Fruit fly (Drosophila melanogaster) whole organism, embryonic: Measurements from ENCODE around the gene CG13002.

Experiments
- Abd-B ChIP-seq: fragments of 200-800 bp; sonication (Bioruptor generic); optimal IDR thresholded peaks from 2 replicates; lab custom pipeline; 2018; ENCODE audit warnings: missing biosample characterization, mild to moderate bottlenecking, missing genetic modification characterization, moderate library complexity
- Antp ChIP-seq: fragments of 200-800 bp; sonication (Bioruptor generic); optimal IDR thresholded peaks from 3 replicates; lab custom pipeline; 2016; ENCODE audit warnings: missing biosample characterization, missing genetic modification characterization
- CG10147 ChIP-seq: fragments of 200-800 bp; sonication (Bioruptor generic); optimal IDR thresholded peaks from 2 replicates; lab custom pipeline; 2019; ENCODE audit warnings: missing biosample characterization, mild to moderate bottlenecking, missing genetic modification characterization, moderate library complexity
- CG10209 ChIP-seq: fragments of 200-800 bp; sonication (Bioruptor generic); optimal IDR thresholded peaks from 3 replicates; lab custom pipeline; 2017; ENCODE audit warnings: missing biosample characterization, mild to moderate bottlenecking, missing genetic modification characterization, missing genetic modification reagents
- CG1024 ChIP-seq: fragments of 200-800 bp; sonication (Bioruptor generic); IDR thresholded peaks from 2 replicates; pipeline ENCODE4 v1.3.6; 2022; ENCODE audit warnings: missing biosample characterization, missing genetic modification characterization
- CG10274 ChIP-seq: fragments of 200-800 bp; sonication (Bioruptor generic); optimal IDR thresholded peaks from 3 replicates; lab custom pipeline; 2017; ENCODE audit warnings: missing biosample characterization, mild to moderate bottlenecking, missing genetic modification characterization
- CG10654 ChIP-seq: fragments of 200-800 bp; sonication (Bioruptor generic); optimal IDR thresholded peaks from 2 replicates; lab custom pipeline; 2016; ENCODE audit warnings: missing biosample characterization, missing genetic modification characterization
- CG11247 ChIP-seq: fragments of 200-800 bp; sonication (Bioruptor generic); IDR thresholded peaks from 2 replicates; pipeline ENCODE4 v1.3.6; 2022; ENCODE audit warnings: missing biosample characterization, missing genetic modification characterization
- CG11504 ChIP-seq: fragments of 200-800 bp; sonication (Bioruptor generic); optimal IDR thresholded peaks from 3 replicates; lab custom pipeline; 2019; ENCODE audit warnings: missing biosample characterization, mild to moderate bottlenecking, missing genetic modification characterization, moderate library complexity
- CG15269 ChIP-seq: fragments of 200-800 bp; sonication (Bioruptor generic); optimal IDR thresholded peaks from 2 replicates; lab custom pipeline; 2018; ENCODE audit warnings: missing biosample characterization, mild to moderate bottlenecking, missing genetic modification characterization, moderate library complexity
- CG15601 ChIP-seq: fragments of 200-800 bp; sonication (Bioruptor generic); optimal IDR thresholded peaks from 3 replicates; lab custom pipeline; 2019; ENCODE audit warnings: missing biosample characterization, mild to moderate bottlenecking, missing genetic modification characterization, moderate library complexity
- CG15696 ChIP-seq: fragments of 200-800 bp; sonication (Bioruptor generic); optimal IDR thresholded peaks from 2 replicates; lab custom pipeline; 2019; ENCODE audit warnings: missing biosample characterization, mild to moderate bottlenecking, missing genetic modification characterization, moderate library complexity
- CG17186 ChIP-seq: fragments of 200-800 bp; sonication (Bioruptor generic); optimal IDR thresholded peaks from 3 replicates; lab custom pipeline; 2017; ENCODE audit warnings: missing biosample characterization, missing genetic modification reagents, missing genetic modification characterization
- CG17912 ChIP-seq: fragments of 200-800 bp; sonication (Bioruptor generic); optimal IDR thresholded peaks from 2 replicates; lab custom pipeline; 2018; ENCODE audit warnings: missing biosample characterization, mild to moderate bottlenecking, missing genetic modification characterization
- CG18262 ChIP-seq: fragments of 200-800 bp; optimal IDR thresholded peaks from 3 replicates; lab custom pipeline; 2019; ENCODE audit warnings: missing biosample characterization, mild to moderate bottlenecking, missing genetic modification characterization, moderate library complexity
- CG18619 ChIP-seq: fragments of 200-800 bp; sonication (Bioruptor generic); optimal IDR thresholded peaks from 3 replicates; lab custom pipeline; 2017; ENCODE audit warnings: missing biosample characterization, mild to moderate bottlenecking, missing genetic modification characterization
- CG3281 ChIP-seq: fragments of 200-800 bp; sonication (Bioruptor generic); optimal IDR thresholded peaks from 3 replicates; lab custom pipeline; 2017; ENCODE audit warnings: missing biosample characterization, mild to moderate bottlenecking, missing genetic modification characterization
- CG43689 ChIP-seq: fragments of 200-800 bp; sonication (Bioruptor generic); IDR thresholded peaks from 2 replicates; pipeline ENCODE4 v1.3.6; 2022; ENCODE audit warnings: missing biosample characterization, missing genetic modification characterization
- CG6272 ChIP-seq: fragments of 200-800 bp; sonication (Bioruptor generic); IDR thresholded peaks from 2 replicates; pipeline ENCODE4 v1.3.6; 2022; ENCODE audit warnings: missing biosample characterization, missing genetic modification characterization
- CG6854 ChIP-seq: fragments of 200-800 bp; sonication (Bioruptor generic); optimal IDR thresholded peaks from 3 replicates; lab custom pipeline; 2017; ENCODE audit warnings: missing biosample characterization, mild to moderate bottlenecking, missing genetic modification characterization
- CG7271 ChIP-seq: fragments of 200-800 bp; sonication (Bioruptor generic); optimal IDR thresholded peaks from 2 replicates; lab custom pipeline; 2018; ENCODE audit warnings: missing biosample characterization, mild to moderate bottlenecking, missing genetic modification characterization, moderate library complexity
- CG7372 ChIP-seq: fragments of 200-800 bp; sonication (Bioruptor generic); IDR thresholded peaks from 2 replicates; pipeline ENCODE4 v1.3.6; 2022; ENCODE audit warnings: missing biosample characterization, missing genetic modification characterization
- CG7745 ChIP-seq: fragments of 200-800 bp; sonication (Bioruptor generic); optimal IDR thresholded peaks from 2 replicates; lab custom pipeline; 2018; ENCODE audit warnings: missing biosample characterization, mild to moderate bottlenecking, missing genetic modification characterization, moderate library complexity
- Chrac-16 ChIP-seq: fragments of 200-800 bp; sonication (Bioruptor generic); optimal IDR thresholded peaks from 3 replicates; lab custom pipeline; 2016; ENCODE audit warnings: missing biosample characterization, missing genetic modification characterization
- Dp ChIP-seq: fragments of 200-800 bp; sonication (Bioruptor generic); optimal IDR thresholded peaks from 2 replicates; lab custom pipeline; 2018; ENCODE audit warnings: missing biosample characterization, mild to moderate bottlenecking, missing genetic modification characterization, moderate library complexity
- Drgx ChIP-seq: fragments of 200-800 bp; sonication (Bioruptor generic); IDR thresholded peaks from 2 replicates; pipeline ENCODE4 v1.3.6; 2022; ENCODE audit warnings: missing biosample characterization, missing genetic modification characterization
- GATAe ChIP-seq: fragments of 200-800 bp; sonication (Bioruptor generic); conservative IDR thresholded peaks from 2 replicates; pipeline ENCODE4 v1.3.6; 2022; ENCODE audit warnings: missing biosample characterization, missing genetic modification characterization
- H15 ChIP-seq: fragments of 200-800 bp; sonication (Bioruptor generic); IDR thresholded peaks from 3 replicates; pipeline ENCODE4 v1.3.6; 2022; ENCODE audit warnings: missing biosample characterization, missing genetic modification characterization
- HHEX ChIP-seq: fragments of 200-800 bp; sonication (Bioruptor generic); optimal IDR thresholded peaks from 3 replicates; lab custom pipeline; 2017; ENCODE audit warnings: missing biosample characterization, mild to moderate bottlenecking, missing genetic modification characterization, missing genetic modification reagents
- Lim3 ChIP-seq: fragments of 200-800 bp; sonication (Bioruptor generic); IDR thresholded peaks from 2 replicates; pipeline ENCODE4 v1.3.6; 2022; ENCODE audit warnings: missing biosample characterization, missing genetic modification characterization
- Mes4 ChIP-seq: fragments of 200-800 bp; sonication (Bioruptor generic); optimal IDR thresholded peaks from 2 replicates; lab custom pipeline; 2016; ENCODE audit warnings: missing biosample characterization, missing genetic modification characterization
- Nf-YA ChIP-seq: fragments of 200-800 bp; sonication (Bioruptor generic); IDR thresholded peaks from 2 replicates; pipeline ENCODE4 v1.3.6; 2022; ENCODE audit warnings: missing biosample characterization, missing genetic modification characterization
- Scr ChIP-seq: fragments of 200-800 bp; sonication (Bioruptor generic); IDR thresholded peaks from 2 replicates; pipeline ENCODE4 v1.3.6; 2022; ENCODE audit warnings: missing biosample characterization, missing genetic modification characterization; ENCODE audit not compliant: partially characterized antibody
- ato ChIP-seq: fragments of 200-800 bp; sonication (Bioruptor generic); IDR thresholded peaks from 2 replicates; pipeline ENCODE4 v1.3.6; 2022; ENCODE audit warnings: missing biosample characterization, missing genetic modification characterization; ENCODE audit not compliant: partially characterized antibody
- ci ChIP-seq: fragments of 200-800 bp; sonication (Bioruptor generic); IDR thresholded peaks from 3 replicates; pipeline ENCODE4 v1.3.6; 2022; ENCODE audit warnings: missing biosample characterization, missing genetic modification characterization
- corto ChIP-seq: fragments of 200-800 bp; sonication (Bioruptor generic); optimal IDR thresholded peaks from 2 replicates; lab custom pipeline; 2016; ENCODE audit warnings: missing biosample characterization, mild to moderate bottlenecking, missing genetic modification characterization, moderate library complexity
- dimm ChIP-seq: fragments of 200-800 bp; sonication (Bioruptor generic); IDR thresholded peaks from 2 replicates; pipeline ENCODE4 v1.3.6; 2022; ENCODE audit warnings: missing biosample characterization, missing genetic modification characterization
- dysf ChIP-seq: fragments of 200-800 bp; sonication (Bioruptor generic); IDR thresholded peaks from 3 replicates; pipeline ENCODE4 v1.3.6; 2022; ENCODE audit warnings: missing biosample characterization, missing genetic modification characterization
- esg ChIP-seq: fragments of 200-800 bp; sonication (Bioruptor generic); conservative IDR thresholded peaks from 2 replicates; pipeline ENCODE4 v1.3.6; 2022; ENCODE audit warnings: missing biosample characterization, missing genetic modification characterization
- ftz-f1 ChIP-seq: fragments of 200-800 bp; sonication (Bioruptor generic); optimal IDR thresholded peaks from 2 replicates; lab custom pipeline; 2016; ENCODE audit warnings: missing biosample characterization, missing genetic modification characterization
- ham ChIP-seq: fragments of 200-800 bp; sonication (Bioruptor generic); IDR thresholded peaks from 2 replicates; pipeline ENCODE4 v1.3.6; 2022; ENCODE audit warnings: missing biosample characterization, missing genetic modification characterization
- hth ChIP-seq: fragments of >200 bp; optimal IDR thresholded peaks from 2 replicates; lab custom pipeline; 2017; ENCODE audit warnings: inconsistent platforms
- knrl ChIP-seq: fragments of 200-800 bp; sonication (Bioruptor generic); IDR thresholded peaks from 3 replicates; pipeline ENCODE4 v1.3.6; 2022; ENCODE audit warnings: missing biosample characterization, missing genetic modification characterization; ENCODE audit not compliant: partially characterized antibody
- nau ChIP-seq: fragments of 200-800 bp; sonication (Bioruptor generic); optimal IDR thresholded peaks from 3 replicates; lab custom pipeline; 2017; ENCODE audit warnings: missing biosample characterization, mild to moderate bottlenecking, missing genetic modification characterization, missing genetic modification reagents
- org-1 ChIP-seq: fragments of 200-800 bp; sonication (Bioruptor generic); optimal IDR thresholded peaks from 2 replicates; lab custom pipeline; 2017; ENCODE audit warnings: missing biosample characterization, missing genetic modification characterization
- otp ChIP-seq: fragments of 200-800 bp; sonication (Bioruptor generic); IDR thresholded peaks from 3 replicates; pipeline ENCODE4, ENCODE4 v1.3.6; 2022; ENCODE audit warnings: missing biosample characterization, missing genetic modification characterization
- pb ChIP-seq: fragments of 200-800 bp; sonication (Bioruptor generic); optimal IDR thresholded peaks from 3 replicates; lab custom pipeline; 2016; ENCODE audit warnings: missing biosample characterization, missing genetic modification characterization
- pzg ChIP-seq: fragments of 200-800 bp; sonication (Bioruptor generic); optimal IDR thresholded peaks from 3 replicates; lab custom pipeline; 2018; ENCODE audit warnings: missing biosample characterization, mild to moderate bottlenecking, missing genetic modification characterization, moderate library complexity
- sim ChIP-seq: fragments of 200-800 bp; sonication (Bioruptor generic); IDR thresholded peaks from 2 replicates; pipeline ENCODE4 v1.3.6; 2022; ENCODE audit warnings: missing biosample characterization, missing genetic modification characterization
- sima ChIP-seq: fragments of 200-800 bp; sonication (Bioruptor generic); optimal IDR thresholded peaks from 2 replicates; lab custom pipeline; 2016; ENCODE audit warnings: missing biosample characterization, missing genetic modification characterization
- unc-4 ChIP-seq: fragments of 200-800 bp; sonication (Bioruptor generic); IDR thresholded peaks from 2 replicates; pipeline ENCODE4 v1.3.6; 2022; ENCODE audit warnings: missing biosample characterization, missing genetic modification characterization; ENCODE audit not compliant: partially characterized antibody
- zf30C ChIP-seq: fragments of 200-800 bp; sonication (Bioruptor generic); optimal IDR thresholded peaks from 3 replicates; lab custom pipeline; 2018; ENCODE audit warnings: missing biosample characterization, mild to moderate bottlenecking, missing genetic modification characterization

CG13002 gene

DNA sequence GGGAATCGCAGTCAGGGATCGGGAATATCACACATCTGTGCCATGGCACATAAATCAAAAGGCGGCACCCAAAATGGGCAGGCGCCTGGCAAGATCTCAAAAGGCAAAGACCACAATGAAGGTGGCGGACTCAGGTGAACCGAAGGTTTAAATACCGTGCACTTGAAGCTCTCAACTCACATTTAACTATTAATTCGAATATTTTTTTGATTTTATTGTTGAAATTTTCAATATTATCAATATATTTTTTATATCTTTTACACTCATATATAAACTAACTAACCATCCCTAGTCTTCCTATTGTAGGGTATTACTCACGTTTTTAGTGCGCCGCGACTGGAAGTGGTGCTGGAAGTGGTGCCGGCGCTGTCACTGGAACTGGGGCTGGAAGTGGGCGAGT lies 40.6 kb upstream of the CG13002 start:
- no peak for TF ChIP-seq sima (GFP tag; lab: Kevin White, UChicago)
- no peak for TF ChIP-seq unc-4 (GFP tag; lab: Robert Waterston, UW)
- no peak for TF ChIP-seq ato (GFP tag; lab: Robert Waterston, UW)
- no peak for TF ChIP-seq otp
- no peak for TF ChIP-seq CG18619
- TF ChIP-seq CG7372 (GFP tag; lab: Robert Waterston, UW): no peak
- 0 out of 3 replicates have a peak, but pooled peaks have one; percentile 33 for TF ChIP-seq ci (GFP tag; lab: Robert Waterston, UW)
- no peak for TF ChIP-seq Drgx (GFP tag; lab: Robert Waterston, UW)
- no peak for TF ChIP-seq CG10654 (GFP tag; lab: Kevin White, UChicago)
- TF ChIP-seq CG11247 (GFP tag; lab: Robert Waterston, UW): no peak
- 0 out of 3 replicates have a peak, but pooled peaks have one; percentile 36 for TF ChIP-seq dysf (GFP tag; lab: Robert Waterston, UW)
- TF ChIP-seq knrl (GFP tag; lab: Robert Waterston, UW): no peak
- peak; percentile 37 for TF ChIP-seq CG11504 (tag; lab: Kevin White, UChicago)
- no peak for TF ChIP-seq CG15269 (tag; lab: Kevin White, UChicago)
- no peak for TF ChIP-seq Lim3 (GFP tag; lab: Robert Waterston, UW)
- TF ChIP-seq sim (GFP tag; lab: Robert Waterston, UW): no peak
- TF ChIP-seq CG3281 (GFP tag; lab: Kevin White, UChicago): no peak
- no peak for TF ChIP-seq H15 (GFP tag; lab: Robert Waterston, UW)
- no peak for TF ChIP-seq Abd-B (GFP tag; lab: Kevin White, UChicago)
- no peak for TF ChIP-seq CG6854
- no peak for TF ChIP-seq ham (GFP tag; lab: Robert Waterston, UW)
- no peak for TF ChIP-seq Mes4 (GFP tag; lab: Kevin White, UChicago)
- no peak for TF ChIP-seq zf30C (GFP tag; lab: Kevin White, UChicago)
- TF ChIP-seq CG15696: no peak
- TF ChIP-seq CG1024 (GFP tag; lab: Robert Waterston, UW): no peak
- TF ChIP-seq HHEX (GFP tag; lab: Kevin White, UChicago): no peak
- TF ChIP-seq CG17912: no peak
- no peak for TF ChIP-seq GATAe (GFP tag; lab: Robert Waterston, UW)
- no peak for TF ChIP-seq CG7271 (tag; lab: Kevin White, UChicago)
- TF ChIP-seq ftz-f1 (GFP tag; lab: Kevin White, UChicago): no peak
- TF ChIP-seq Chrac-16: no peak
- no peak for TF ChIP-seq CG10147 (GFP tag; lab: Kevin White, UChicago)
- no peak for TF ChIP-seq Dp (GFP tag; lab: Kevin White, UChicago)
- no peak for TF ChIP-seq nau (GFP tag; lab: Kevin White, UChicago)
- no peak for TF ChIP-seq corto
- TF ChIP-seq CG15601 (tag; lab: Kevin White, UChicago): no peak
- no peak for TF ChIP-seq CG17186 (GFP tag; lab: Kevin White, UChicago)
- TF ChIP-seq CG6272: no peak
- no peak for TF ChIP-seq CG43689 (GFP tag; lab: Robert Waterston, UW)
- no peak for TF ChIP-seq Scr (GFP tag; lab: Robert Waterston, UW)
- peak; percentile 64 for TF ChIP-seq CG10274 (GFP tag; lab: Kevin White, UChicago)
- 0 out of 2 replicates have a peak, but pooled peaks have one; percentile 13 for TF ChIP-seq esg (GFP tag; lab: Robert Waterston, UW)
- peak; percentile 6 for TF ChIP-seq CG18262 (tag; lab: Kevin White, UChicago)
- TF ChIP-seq Nf-YA (GFP tag; lab: Robert Waterston, UW): no peak
- TF ChIP-seq pb (GFP tag; lab: Kevin White, UChicago): no peak
- TF ChIP-seq Antp (GFP tag; lab: Kevin White, UChicago): no peak
- TF ChIP-seq dimm: no peak
- TF ChIP-seq CG7745: no peak
- no peak for TF ChIP-seq hth
- no peak for TF ChIP-seq pzg (GFP tag; lab: Kevin White, UChicago)
- no peak for TF ChIP-seq CG10209 (GFP tag; lab: Kevin White, UChicago)
- TF ChIP-seq org-1: no peak
